Fruit fly (Drosophila melanogaster) whole organism: ENCODE data around the gene IntS12.

Experiments
- Dll ChIP-seq: fragments of >200 bp; optimal IDR thresholded peaks from 2 replicates; lab custom pipeline; 2017
- pan ChIP-seq: fragments of >200 bp; optimal IDR thresholded peaks from 2 replicates; lab custom pipeline; 2017
- psq ChIP-seq: fragments of >200 bp; optimal IDR thresholded peaks from 2 replicates; lab custom pipeline; 2017
- usp ChIP-seq: fragments of >200 bp; optimal IDR thresholded peaks from 2 replicates; lab custom pipeline; 2017; ENCODE audit warnings: missing biosample characterization, missing genetic modification characterization, mixed read lengths

DNA sequence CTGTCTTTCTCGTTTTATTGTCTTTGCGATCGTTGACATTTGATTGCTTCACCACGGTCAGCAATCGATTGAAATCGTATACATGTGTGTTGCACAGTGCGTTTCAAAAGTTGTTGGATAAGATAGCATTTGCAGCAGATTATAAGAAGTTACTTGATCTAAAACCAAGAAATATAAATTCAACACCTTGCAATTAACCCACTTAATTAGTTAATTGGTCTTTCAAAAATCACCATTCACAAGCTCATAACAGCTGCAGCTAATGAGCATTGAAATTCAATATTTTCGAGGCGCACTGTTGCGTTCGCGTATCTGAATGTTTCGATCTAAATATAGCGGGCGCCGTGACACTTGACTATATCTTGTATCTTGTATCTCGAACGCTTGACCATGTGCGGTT is 29.6 kb downstream of the IntS12 start:
- TF ChIP-seq usp (no peak), pan (lab: Kevin White, UChicago) (no peak), Dll (no peak), psq (lab: Kevin White, UChicago) (no peak)
